Worm (Caenorhabditis elegans) whole organism, young adult: ENCODE results near the gene sea-2.

Experiments
- B0019.2 ChIP-seq: fragments of 200-800 bp; sonication (Bioruptor generic); conservative IDR thresholded peaks from 2 replicates; pipeline ENCODE4 v1.3.6; 2022; ENCODE audit warnings: missing genetic modification reagents, missing genetic modification characterization, missing compliant biosample characterization
- B0336.3 ChIP-seq: fragments of 200-800 bp; sonication (Bioruptor generic); IDR thresholded peaks from 2 replicates; pipeline ENCODE4 v1.3.6; 2022; ENCODE audit warnings: missing genetic modification characterization, missing compliant biosample characterization
- F33H1.4 ChIP-seq: fragments of 200-800 bp; sonication (Bioruptor generic); IDR thresholded peaks from 2 replicates; pipeline ENCODE4 v1.3.6; 2022; ENCODE audit warnings: missing genetic modification reagents, missing genetic modification characterization, missing compliant biosample characterization
- F37B4.10 ChIP-seq: fragments of 200-800 bp; sonication (Bioruptor generic); IDR thresholded peaks from 2 replicates; pipeline ENCODE4 v1.3.6; 2022; ENCODE audit warnings: missing genetic modification characterization, missing compliant biosample characterization
- Y53F4B.3 ChIP-seq: fragments of 200-800 bp; sonication (Bioruptor generic); IDR thresholded peaks from 2 replicates; pipeline ENCODE4 v1.3.6; 2022; ENCODE audit warnings: missing genetic modification reagents, missing genetic modification characterization, missing compliant biosample characterization
- Y79H2A.3 ChIP-seq: fragments of 200-800 bp; sonication (Bioruptor generic); conservative IDR thresholded peaks from 2 replicates; pipeline ENCODE4 v1.3.6; 2022; ENCODE audit warnings: missing genetic modification reagents, missing genetic modification characterization, missing compliant biosample characterization
- ZK185.1 ChIP-seq: sonication (generic microtip); optimal IDR thresholded peaks from 2 replicates; lab custom pipeline; 2016; ENCODE audit warnings: mild to moderate bottlenecking, missing genetic modification characterization, missing compliant biosample characterization; ENCODE audit not compliant: poor library complexity, severe bottlenecking
- ama-1 ChIP-seq, 3 experiments: fragments of 150-350 bp in 1 of 3; sonication (generic microtip) in 2 of 3; optimal IDR thresholded peaks; 2 replicates each; lab custom pipeline; 2014 to 2018; ENCODE audit warnings: missing biosample characterization in 2 of 3, missing genetic modification characterization in 2 of 3, missing genetic modification reagents in 2 of 3
- aptf-2 ChIP-seq: fragments of 200-800 bp; sonication (Bioruptor generic); conservative IDR thresholded peaks from 2 replicates; pipeline ENCODE4 v1.3.6; 2022; ENCODE audit warnings: missing genetic modification reagents, missing genetic modification characterization, missing compliant biosample characterization
- attf-3 ChIP-seq: fragments of 200-800 bp; sonication (Bioruptor generic); conservative IDR thresholded peaks from 2 replicates; pipeline ENCODE4 v1.3.6; 2022; ENCODE audit warnings: missing genetic modification reagents, missing genetic modification characterization, missing compliant biosample characterization
- attf-5 ChIP-seq: fragments of 200-800 bp; sonication (Bioruptor generic); optimal IDR thresholded peaks from 2 replicates; lab custom pipeline; 2018; ENCODE audit warnings: mild to moderate bottlenecking, missing genetic modification characterization, missing compliant biosample characterization
- bed-2 ChIP-seq: fragments of 200-800 bp; sonication (Bioruptor generic); IDR thresholded peaks from 2 replicates; pipeline ENCODE4 v1.3.6; 2022; ENCODE audit warnings: missing genetic modification reagents, missing genetic modification characterization, missing compliant biosample characterization
- ccch-3 ChIP-seq: fragments of 200-800 bp; sonication (Bioruptor generic); optimal IDR thresholded peaks from 2 replicates; lab custom pipeline; 2018; ENCODE audit warnings: mild to moderate bottlenecking, missing genetic modification characterization, missing compliant biosample characterization
- cebp-1 ChIP-seq, 2 experiments: fragments of 200-800 bp in 1 of 2; sonication (Bioruptor generic) in 1 of 2; sonication (generic microtip) in 1 of 2; IDR thresholded peaks in 1 of 2; optimal IDR thresholded peaks in 1 of 2; 2 replicates each; pipeline versions ENCODE4 v1.3.6 to Lab custom; 2017 to 2022; ENCODE audit warnings: missing compliant biosample characterization in 2 of 2, missing genetic modification characterization in 2 of 2, mild to moderate bottlenecking in 1 of 2, missing genetic modification reagents in 1 of 2, moderate library complexity in 1 of 2
- ceh-100 ChIP-seq: fragments of 200-800 bp; sonication (Bioruptor generic); IDR thresholded peaks from 2 replicates; pipeline ENCODE4 v1.3.6; 2022; ENCODE audit warnings: missing genetic modification reagents, missing genetic modification characterization, missing compliant biosample characterization
- ceh-27 ChIP-seq: fragments of 200-800 bp; sonication (Bioruptor generic); optimal IDR thresholded peaks from 2 replicates; lab custom pipeline; 2018; ENCODE audit warnings: mild to moderate bottlenecking, missing genetic modification characterization, moderate library complexity, missing compliant biosample characterization
- ceh-40 ChIP-seq: fragments of 200-800 bp; sonication (Bioruptor generic); IDR thresholded peaks from 2 replicates; pipeline ENCODE4 v1.3.6; 2022; ENCODE audit warnings: missing genetic modification characterization, missing compliant biosample characterization
- ceh-58 ChIP-seq: fragments of 200-800 bp; sonication (Bioruptor generic); IDR thresholded peaks from 2 replicates; pipeline ENCODE4 v1.3.6; 2022; ENCODE audit warnings: missing genetic modification characterization, missing compliant biosample characterization
- ceh-79 ChIP-seq: sonication (generic microtip); optimal IDR thresholded peaks from 2 replicates; lab custom pipeline; 2017; ENCODE audit warnings: mild to moderate bottlenecking, missing genetic modification characterization, missing compliant biosample characterization
- chd-7 ChIP-seq: sonication (generic microtip); optimal IDR thresholded peaks from 2 replicates; lab custom pipeline; 2016; ENCODE audit warnings: mild to moderate bottlenecking, missing genetic modification characterization, moderate library complexity, missing compliant biosample characterization
- dpl-1 ChIP-seq: fragments of 150-350 bp; optimal IDR thresholded peaks from 2 replicates; lab custom pipeline; 2014; ENCODE audit warnings: missing biosample characterization, missing genetic modification reagents, missing genetic modification characterization
- hmg-1.2 ChIP-seq: fragments of 200-800 bp; sonication (Bioruptor generic); IDR thresholded peaks from 2 replicates; pipeline ENCODE4 v1.3.6; 2022; ENCODE audit warnings: missing genetic modification reagents, missing genetic modification characterization, missing compliant biosample characterization
- lag-1 ChIP-seq: fragments of 200-800 bp; sonication (Bioruptor generic); IDR thresholded peaks from 2 replicates; pipeline ENCODE4 v1.3.6; 2022; ENCODE audit warnings: missing genetic modification reagents, missing genetic modification characterization, missing compliant biosample characterization
- lin-26 ChIP-seq: fragments of 200-800 bp; sonication (Bioruptor generic); IDR thresholded peaks from 2 replicates; pipeline ENCODE4 v1.3.6; 2022; ENCODE audit warnings: missing genetic modification reagents, missing genetic modification characterization, missing compliant biosample characterization
- lsy-27 ChIP-seq: sonication (generic microtip); optimal IDR thresholded peaks from 2 replicates; lab custom pipeline; 2017; ENCODE audit warnings: missing genetic modification characterization, mild to moderate bottlenecking, missing compliant biosample characterization, antibody characterized with exemption, missing genotype, borderline replicate concordance; ENCODE audit not compliant: insufficient read depth
- madf-6 ChIP-seq: fragments of 200-800 bp; sonication (Bioruptor generic); IDR thresholded peaks from 2 replicates; pipeline ENCODE4 v1.3.6; 2022; ENCODE audit warnings: missing genetic modification reagents, missing genetic modification characterization, missing compliant biosample characterization
- nfya-2 ChIP-seq: fragments of 200-800 bp; sonication (Bioruptor generic); IDR thresholded peaks from 2 replicates; pipeline ENCODE4 v1.3.6; 2022; ENCODE audit warnings: missing genetic modification reagents, missing genetic modification characterization, missing compliant biosample characterization
- nhr-90 ChIP-seq: sonication (generic microtip); optimal IDR thresholded peaks from 2 replicates; lab custom pipeline; 2016; ENCODE audit warnings: missing genotype, mild to moderate bottlenecking, missing genetic modification characterization, missing compliant biosample characterization
- pbrm-1 ChIP-seq: fragments of 200-800 bp; sonication (Bioruptor generic); IDR thresholded peaks from 2 replicates; pipeline ENCODE4 v1.3.6; 2022; ENCODE audit warnings: missing genetic modification reagents, missing genetic modification characterization, missing compliant biosample characterization
- pha-4 ChIP-seq: fragments of 150-350 bp; sonication (generic microtip); optimal IDR thresholded peaks from 2 replicates; lab custom pipeline; 2014; ENCODE audit warnings: missing biosample characterization, missing genetic modification reagents, missing genetic modification characterization
- rcor-1 ChIP-seq: fragments of 200-800 bp; sonication (Bioruptor generic); IDR thresholded peaks from 2 replicates; pipeline ENCODE4 v1.3.6; 2022; ENCODE audit warnings: missing genetic modification reagents, missing genetic modification characterization, missing compliant biosample characterization
- repo-1 ChIP-seq: sonication (generic microtip); optimal IDR thresholded peaks from 2 replicates; lab custom pipeline; 2017; ENCODE audit warnings: mild to moderate bottlenecking, missing genetic modification characterization, missing compliant biosample characterization
- sdz-38 ChIP-seq: sonication (generic microtip); optimal IDR thresholded peaks from 2 replicates; lab custom pipeline; 2016; ENCODE audit warnings: missing genotype, missing genetic modification characterization, missing compliant biosample characterization
- snpc-1.1 ChIP-seq: sonication (generic microtip); optimal IDR thresholded peaks from 2 replicates; lab custom pipeline; 2017; ENCODE audit warnings: missing genetic modification characterization, mild to moderate bottlenecking, missing compliant biosample characterization, antibody characterized with exemption, moderate library complexity, missing genotype, missing genetic modification reagents; ENCODE audit not compliant: insufficient read depth
- somi-1 ChIP-seq: fragments of 200-800 bp; sonication (Bioruptor generic); optimal IDR thresholded peaks from 2 replicates; lab custom pipeline; 2018; ENCODE audit warnings: mild to moderate bottlenecking, missing genetic modification characterization, missing compliant biosample characterization
- tlf-1 ChIP-seq: fragments of 200-800 bp; sonication (Bioruptor generic); optimal IDR thresholded peaks from 2 replicates; lab custom pipeline; 2018; ENCODE audit warnings: mild to moderate bottlenecking, missing genetic modification characterization, missing compliant biosample characterization
- unc-130 ChIP-seq: sonication (generic microtip); optimal IDR thresholded peaks from 2 replicates; lab custom pipeline; 2016; ENCODE audit warnings: missing genetic modification reagents, missing genetic modification characterization, missing compliant biosample characterization
- xnd-1 ChIP-seq: sonication (generic microtip); optimal IDR thresholded peaks from 2 replicates; lab custom pipeline; 2016; ENCODE audit warnings: missing genotype, missing genetic modification reagents, missing genetic modification characterization, missing compliant biosample characterization
- zfh-2 ChIP-seq: fragments of 200-800 bp; sonication (Bioruptor generic); conservative IDR thresholded peaks from 2 replicates; pipeline ENCODE4 v1.3.6; 2022; ENCODE audit warnings: missing genetic modification reagents, missing genetic modification characterization, missing compliant biosample characterization
- ztf-18 ChIP-seq: sonication (generic microtip); optimal IDR thresholded peaks from 2 replicates; lab custom pipeline; 2016; ENCODE audit warnings: missing genotype, mild to moderate bottlenecking, missing genetic modification characterization, missing compliant biosample characterization
- ztf-22 ChIP-seq: fragments of 200-800 bp; sonication (Bioruptor generic); optimal IDR thresholded peaks from 2 replicates; lab custom pipeline; 2018; ENCODE audit warnings: mild to moderate bottlenecking, missing genetic modification characterization, moderate library complexity, missing compliant biosample characterization

sea-2 gene

DNA sequence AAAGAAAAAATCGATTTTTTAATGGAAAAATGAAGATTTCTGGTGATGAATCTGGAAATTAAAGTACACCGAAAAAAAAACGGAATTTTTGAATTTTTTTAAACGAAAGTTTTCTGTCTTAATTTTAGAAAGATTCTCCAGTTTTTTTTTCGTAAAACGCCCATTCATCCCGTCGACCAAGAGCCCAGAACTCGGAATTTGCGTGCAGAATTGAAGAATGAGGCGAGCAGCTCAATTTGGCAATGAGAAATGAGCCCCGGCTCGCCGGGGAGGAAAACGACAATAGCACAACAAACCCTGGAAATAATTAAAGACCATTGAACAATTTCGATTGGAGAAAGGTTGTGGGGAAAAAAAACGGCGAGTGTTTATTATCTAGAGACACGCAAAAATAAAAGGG lies 18.4 kb upstream of the sea-2 start (continued):
- TF ChIP-seq cebp-1 (GFP tag; IDR thresholded peaks at IDR 0.05; lab: Robert Waterston, UW) (no peak), cebp-1 (tag; optimal IDR thresholded peaks at IDR 0.05; lab: Kevin White, UChicago) (peak; percentile 11), F33H1.4 (peak; percentile 33; the same call in 1 of the 2 replicates), pha-4 (tag; lab: Kevin White, UChicago) (no peak), tlf-1 (GFP tag; lab: Kevin White, UChicago) (peak; percentile 18), ccch-3 (GFP tag; lab: Kevin White, UChicago) (no peak), repo-1 (no peak), ceh-79 (tag; lab: Kevin White, UChicago) (no peak), ztf-18 (tag; lab: Kevin White, UChicago) (no peak), somi-1 (GFP tag; lab: Kevin White, UChicago) (no peak), nfya-2 (GFP tag; lab: Robert Waterston, UW) (no peak), ZK185.1 (tag; lab: Kevin White, UChicago) (no peak), snpc-1.1 (tag; lab: Kevin White, UChicago) (peak; percentile 2), dpl-1 (GFP tag; lab: Kevin White, UChicago) (no peak), B0019.2 (GFP tag; lab: Robert Waterston, UW) (no peak), madf-6 (GFP tag; lab: Robert Waterston, UW) (peak; percentile 65), hmg-1.2 (GFP tag; lab: Robert Waterston, UW) (no peak), Y53F4B.3 (no peak), lsy-27 (tag; lab: Kevin White, UChicago) (no peak), lin-26 (GFP tag; lab: Robert Waterston, UW) (peak; percentile 43; the same call in 1 of the 2 replicates), zfh-2 (no peak), chd-7 (tag; lab: Kevin White, UChicago) (peak; percentile 18), sdz-38 (tag; lab: Kevin White, UChicago) (no peak), attf-3 (GFP tag; lab: Robert Waterston, UW) (no peak), aptf-2 (no peak), nhr-90 (tag; lab: Kevin White, UChicago) (no peak), F37B4.10 (GFP tag; lab: Robert Waterston, UW) (no peak), unc-130 (peak; percentile 54), bed-2 (GFP tag; lab: Robert Waterston, UW) (no peak), pbrm-1 (GFP tag; lab: Robert Waterston, UW) (0 out of 2 replicates have a peak, but pooled peaks have one; percentile 26), rcor-1 (GFP tag; lab: Robert Waterston, UW) (no peak), ztf-22 (no peak), ceh-58 (GFP tag; lab: Robert Waterston, UW) (0 out of 2 replicates have a peak, but pooled peaks have one; percentile 59), Y79H2A.3 (no peak), ama-1 (optimal IDR thresholded peaks at IDR 0.05; lab: Kevin White, UChicago) (no peak), ama-1 (GFP tag; optimal IDR thresholded peaks at IDR 0.05; lab: Kevin White, UChicago) (peak in 1 of 2 experiments; percentile 61), ceh-40 (GFP tag; lab: Robert Waterston, UW) (0 out of 2 replicates have a peak, but pooled peaks have one; percentile 15), ceh-100 (GFP tag; lab: Robert Waterston, UW) (0 out of 2 replicates have a peak, but pooled peaks have one; percentile 23), attf-5 (GFP tag; lab: Kevin White, UChicago) (no peak), xnd-1 (tag; lab: Kevin White, UChicago) (peak; percentile 51), ceh-27 (GFP tag; lab: Kevin White, UChicago) (no peak), lag-1 (no peak), B0336.3 (GFP tag; lab: Robert Waterston, UW) (no peak; the same call in 1 of the 2 replicates)
